Fruit fly (Drosophila melanogaster): ENCODE data around the gene CG32815.

CG32815 gene

DNA sequence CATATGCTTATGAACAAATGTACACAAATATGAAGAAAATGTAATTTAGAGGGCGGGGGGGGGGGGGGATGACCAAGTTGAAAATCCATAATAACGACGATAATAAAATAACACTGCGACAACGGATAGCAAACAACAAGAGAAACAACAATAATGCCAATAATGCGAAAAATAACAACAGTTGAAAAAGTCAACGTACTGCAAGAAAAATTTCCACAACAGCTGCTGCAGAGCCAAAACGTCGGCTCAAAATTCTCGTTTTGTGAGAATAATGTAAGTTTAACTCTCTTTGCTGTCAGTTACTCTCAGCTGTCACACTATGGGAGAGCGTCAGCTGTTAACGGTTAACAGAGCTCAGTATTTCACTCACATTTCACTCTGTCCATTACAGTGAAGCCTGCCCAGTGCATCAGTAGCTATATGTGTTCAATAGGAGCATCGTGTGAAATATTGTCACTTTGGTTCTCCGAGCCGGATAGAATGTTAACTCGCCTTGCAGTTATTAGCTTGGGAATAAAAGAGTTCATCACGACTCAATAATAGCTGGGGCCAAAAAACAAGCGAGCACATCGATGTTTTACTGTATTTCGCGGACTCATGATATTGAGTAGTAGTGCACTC is 31.4 kb upstream of the CG32815 start (continued):
- TF ChIP-seq tll (GFP tag; optimal IDR thresholded peaks at IDR 0.05) (no peak), fd96Cb (tag; optimal IDR thresholded peaks at IDR 0.05) (peak; percentile 78), CG15479 (GFP tag; optimal IDR thresholded peaks at IDR 0.05) (no peak), CG8359 (GFP tag; optimal IDR thresholded peaks at IDR 0.05; ENCODE audit: borderline replicate concordance) (no peak), ham (GFP tag; IDR thresholded peaks at IDR 0.05) (no peak), CG3281 (GFP tag; optimal IDR thresholded peaks at IDR 0.05) (peak; percentile 74), CG3407 (GFP tag; optimal IDR thresholded peaks at IDR 0.05) (peak; percentile 48), NC2α (GFP tag; optimal IDR thresholded peaks at IDR 0.05) (peak; percentile 44), ranshi (GFP tag; IDR thresholded peaks at IDR 0.05) (peak; percentile 76), wek (GFP tag; optimal IDR thresholded peaks at IDR 0.05) (peak; percentile 53), CG6813 (GFP tag; optimal IDR thresholded peaks at IDR 0.05) (peak; percentile 63), inv (GFP tag; IDR thresholded peaks at IDR 0.05; ENCODE audit: partially characterized antibody) (no peak), nmo (GFP tag; optimal IDR thresholded peaks at IDR 0.05) (peak; percentile 74), D19B (GFP tag; optimal IDR thresholded peaks at IDR 0.05) (peak; percentile 39), CG11093 (GFP tag; IDR thresholded peaks at IDR 0.05) (peak; percentile 42; the same call in 1 of the 3 replicates), CG13296 (GFP tag; optimal IDR thresholded peaks at IDR 0.05) (peak; percentile 74), exex (tag; optimal IDR thresholded peaks at IDR 0.05) (no peak), ind (GFP tag; optimal IDR thresholded peaks at IDR 0.05) (peak; percentile 89), CG4282 (GFP tag; optimal IDR thresholded peaks at IDR 0.05) (peak; percentile 46), stc (GFP tag; IDR thresholded peaks at IDR 0.05) (peak; percentile 74), CG7372 (GFP tag; IDR thresholded peaks at IDR 0.05) (peak; percentile 74), CG6272 (GFP tag; IDR thresholded peaks at IDR 0.05) (peak; percentile 55; the same call in 1 of the 2 replicates), crc (GFP tag; optimal IDR thresholded peaks at IDR 0.05) (peak; percentile 54), CG15269 (tag; optimal IDR thresholded peaks at IDR 0.05) (peak; percentile 86), Rfx (GFP tag; IDR thresholded peaks at IDR 0.05) (peak; percentile 88), CG17612 (GFP tag; IDR thresholded peaks at IDR 0.05) (peak; percentile 38; the same call in 1 of the 2 replicates), CG1832 (GFP tag; optimal IDR thresholded peaks at IDR 0.05) (no peak), CG9797 (GFP tag; optimal IDR thresholded peaks at IDR 0.05) (no peak), CG9932 (GFP tag; IDR thresholded peaks at IDR 0.05) (peak; percentile 57), CHES-1-like (GFP tag; optimal IDR thresholded peaks at IDR 0.05) (peak; percentile 64), Adf1 (GFP tag; IDR thresholded peaks at IDR 0.05) (peak; percentile 33; the same call in 1 of the 2 replicates), CG14441 (GFP tag; IDR thresholded peaks at IDR 0.05) (peak; percentile 87), pita (GFP tag; optimal IDR thresholded peaks at IDR 0.05) (no peak), CG18262 (tag; optimal IDR thresholded peaks at IDR 0.05) (peak; percentile 76), kah (GFP tag; optimal IDR thresholded peaks at IDR 0.05) (peak; percentile 44), CG3995 (GFP tag; optimal IDR thresholded peaks at IDR 0.05) (peak; percentile 11), abd-A (tag; optimal IDR thresholded peaks at IDR 0.05) (no peak), MESR4 (GFP tag; optimal IDR thresholded peaks at IDR 0.05) (peak; percentile 10), bigmax (GFP tag; optimal IDR thresholded peaks at IDR 0.05) (no peak), salm (tag; optimal IDR thresholded peaks at IDR 0.05) (peak; percentile 53), CG32532 (GFP tag; IDR thresholded peaks at IDR 0.05) (peak; percentile 81), unpg (GFP tag; optimal IDR thresholded peaks at IDR 0.05) (peak; percentile 90), Six4 (GFP tag; optimal IDR thresholded peaks at IDR 0.05) (peak; percentile 60), CG17385 (GFP tag; optimal IDR thresholded peaks at IDR 0.05) (peak; percentile 76), CG4424 (GFP tag; optimal IDR thresholded peaks at IDR 0.05) (peak; percentile 73), lilli (GFP tag; optimal IDR thresholded peaks at IDR 0.05) (peak; percentile 84), tna (GFP tag; IDR thresholded peaks at IDR 0.05; ENCODE audit: partially characterized antibody) (no peak), GATAe (GFP tag; conservative IDR thresholded peaks at IDR 0.05) (no peak; the same call in 1 of the 2 replicates), corto (GFP tag; optimal IDR thresholded peaks at IDR 0.05) (peak; percentile 59)
